Worm (Caenorhabditis elegans): ENCODE data around the gene C01C4.3.

C01C4.3 gene

ce11 chrX:3694172-3694571, 2.5 kb upstream of the C01C4.3 start (continued):
- TF ChIP-seq C34F6.9 (tag; optimal IDR thresholded peaks at IDR 0.05) (peak; percentile 65), zag-1 (tag; optimal IDR thresholded peaks at IDR 0.05) (peak; percentile 54), skn-1 (tag; optimal IDR thresholded peaks at IDR 0.05) (no peak), crh-2 (tag; optimal IDR thresholded peaks at IDR 0.05) (peak; percentile 88)

ce11 chrX:3695826-3696225, 877 bp upstream of the C01C4.3 start:
- TF ChIP-seq skn-1 (tag; optimal IDR thresholded peaks at IDR 0.05) (no peak), aly-2 (tag; optimal IDR thresholded peaks at IDR 0.05) (no peak), nhr-12 (tag; optimal IDR thresholded peaks at IDR 0.05) (no peak), mbf-1 (tag; optimal IDR thresholded peaks at IDR 0.05) (no peak)

ce11 chrX:3697623-3698022, 920 bp downstream of the C01C4.3 start:
- TF ChIP-seq lsy-2 (tag; optimal IDR thresholded peaks at IDR 0.05) (peak; percentile 42 to 53), crh-2 (tag; optimal IDR thresholded peaks at IDR 0.05) (peak; percentile 57), F13H6.1 (tag; optimal IDR thresholded peaks at IDR 0.05) (peak; percentile 76), sma-3 (GFP tag; optimal IDR thresholded peaks at IDR 0.05) (peak; percentile 40), C34F6.9 (tag; optimal IDR thresholded peaks at IDR 0.05) (peak; percentile 41), ztf-4 (tag; optimal IDR thresholded peaks at IDR 0.05) (no peak), zag-1 (tag; optimal IDR thresholded peaks at IDR 0.05) (peak; percentile 55), nhr-25 (tag; optimal IDR thresholded peaks at IDR 0.05) (peak; percentile 4), lin-11 (tag; optimal IDR thresholded peaks at IDR 0.05) (peak; percentile 35), unc-62 (GFP tag; optimal IDR thresholded peaks at IDR 0.05) (no peak), mab-5 (tag; optimal IDR thresholded peaks at IDR 0.05) (peak; percentile 49), ceh-16 (tag; optimal IDR thresholded peaks at IDR 0.05) (no peak), nhr-21 (tag; optimal IDR thresholded peaks at IDR 0.05) (peak; percentile 14), gmeb-1 (tag; optimal IDR thresholded peaks at IDR 0.05) (peak; percentile 45), ceh-82 (tag; optimal IDR thresholded peaks at IDR 0.05) (no peak), ztf-11 (tag; optimal IDR thresholded peaks at IDR 0.05) (no peak), fos-1 (tag; optimal IDR thresholded peaks at IDR 0.05) (peak; percentile 57), lin-13 (GFP tag; optimal IDR thresholded peaks at IDR 0.05) (peak; percentile 45), Y55F3AM.14 (GFP tag; optimal IDR thresholded peaks at IDR 0.05) (no peak), lin-39 (tag; optimal IDR thresholded peaks at IDR 0.05) (peak; percentile 7), nhr-6 (tag; optimal IDR thresholded peaks at IDR 0.05) (no peak), unc-55 (GFP tag; optimal IDR thresholded peaks at IDR 0.05) (peak; percentile 79), sma-9 (GFP tag; optimal IDR thresholded peaks at IDR 0.05) (peak; percentile 81), sma-9 (tag; optimal IDR thresholded peaks at IDR 0.05) (no peak), ama-1 (optimal IDR thresholded peaks at IDR 0.05) (no peak), nhr-129 (tag; optimal IDR thresholded peaks at IDR 0.05) (peak; percentile 79), ztf-1 (GFP tag; conservative IDR thresholded peaks at IDR 0.05) (no peak), snpc-4 (tag; optimal IDR thresholded peaks at IDR 0.05) (no peak), sem-4 (tag; optimal IDR thresholded peaks at IDR 0.05) (peak; percentile 9)

- TF ChIP-seq ZK546.5 (tag; optimal IDR thresholded peaks at IDR 0.05) (no peak), sma-9 (GFP tag; optimal IDR thresholded peaks at IDR 0.05) (no peak), sma-9 (tag; optimal IDR thresholded peaks at IDR 0.05) (no peak), nhr-12 (tag; optimal IDR thresholded peaks at IDR 0.05) (no peak), mab-5 (tag; optimal IDR thresholded peaks at IDR 0.05) (no peak), ceh-16 (tag; optimal IDR thresholded peaks at IDR 0.05) (no peak), sma-3 (GFP tag; optimal IDR thresholded peaks at IDR 0.05) (no peak), ama-1 (optimal IDR thresholded peaks at IDR 0.05) (no peak), zag-1 (tag; optimal IDR thresholded peaks at IDR 0.05) (no peak)
Observed at ce11 chrX:3701861-3702260, 5.2 kb downstream of the C01C4.3 start.

ce11 chrX:3705319-3705718, 8.6 kb downstream of the C01C4.3 start:
- TF ChIP-seq lsy-2 (tag; optimal IDR thresholded peaks at IDR 0.05) (peak in 1 of 2 experiments; percentile 30), nhr-6 (tag; optimal IDR thresholded peaks at IDR 0.05) (no peak), R02D3.7 (tag; optimal IDR thresholded peaks at IDR 0.05) (no peak), nhr-129 (tag; optimal IDR thresholded peaks at IDR 0.05) (peak; percentile 4), unc-55 (GFP tag; optimal IDR thresholded peaks at IDR 0.05) (peak; percentile 64)

Data from whole organism, L2 larva.